Worm (Caenorhabditis elegans) whole organism, L4 larva: ENCODE data around the gene cap-2.

Experiments
- D1046.2 ChIP-seq: fragments of 200-800 bp; sonication (Bioruptor generic); IDR thresholded peaks from 2 replicates; pipeline ENCODE4 v1.3.6; 2022; ENCODE audit warnings: missing genetic modification characterization, missing compliant biosample characterization
- F10B5.3 ChIP-seq: sonication (generic microtip); optimal IDR thresholded peaks from 2 replicates; lab custom pipeline; 2016; ENCODE audit warnings: mild to moderate bottlenecking, missing genetic modification characterization, missing compliant biosample characterization
- F26F4.8 ChIP-seq: fragments of 200-800 bp; sonication (Bioruptor generic); conservative IDR thresholded peaks from 2 replicates; pipeline ENCODE4 v1.3.6; 2022; ENCODE audit warnings: missing genetic modification characterization, missing compliant biosample characterization
- F49E8.2 ChIP-seq: sonication (generic microtip); optimal IDR thresholded peaks from 2 replicates; lab custom pipeline; 2016; ENCODE audit warnings: missing compliant biosample characterization, mild to moderate bottlenecking, missing genetic modification characterization, borderline replicate concordance
- R02D3.7 ChIP-seq: fragments of 150-350 bp; sonication (generic microtip); optimal IDR thresholded peaks from 3 replicates; lab custom pipeline; 2014; ENCODE audit warnings: missing biosample characterization, missing genetic modification characterization
- T26A8.4 ChIP-seq: fragments of 200-800 bp; sonication (Bioruptor generic); IDR thresholded peaks from 2 replicates; pipeline ENCODE4 v1.3.6; 2022; ENCODE audit warnings: missing genetic modification characterization, missing compliant biosample characterization
- Y48G9A.11 ChIP-seq: fragments of 200-800 bp; sonication (Bioruptor generic); IDR thresholded peaks from 2 replicates; pipeline ENCODE4 v1.3.6; 2022; ENCODE audit warnings: missing genetic modification reagents, missing genetic modification characterization, missing compliant biosample characterization
- Y75B8A.6 ChIP-seq: fragments of 200-800 bp; sonication (Bioruptor generic); IDR thresholded peaks from 2 replicates; pipeline ENCODE4 v1.3.6; 2022; ENCODE audit warnings: missing genetic modification reagents, missing genetic modification characterization, missing compliant biosample characterization
- ZK337.2 ChIP-seq: fragments of 200-800 bp; sonication (Bioruptor generic); IDR thresholded peaks from 2 replicates; pipeline ENCODE4 v1.3.6; 2022; ENCODE audit warnings: missing genetic modification reagents, missing genetic modification characterization, missing compliant biosample characterization
- aly-2 ChIP-seq: sonication (generic microtip); optimal IDR thresholded peaks from 2 replicates; lab custom pipeline; 2018; ENCODE audit warnings: missing biosample characterization, missing genetic modification characterization
- ceh-28 ChIP-seq: fragments of 150-350 bp; optimal IDR thresholded peaks from 2 replicates; lab custom pipeline; 2014; ENCODE audit warnings: missing biosample characterization, missing genetic modification reagents, missing genetic modification characterization
- ceh-44 ChIP-seq: fragments of 200-800 bp; sonication (Bioruptor generic); IDR thresholded peaks from 2 replicates; pipeline ENCODE4 v1.3.6; 2022; ENCODE audit warnings: missing genetic modification reagents, missing genetic modification characterization, missing compliant biosample characterization
- ceh-62 ChIP-seq: sonication (generic microtip); optimal IDR thresholded peaks from 2 replicates; lab custom pipeline; 2017; ENCODE audit warnings: missing biosample characterization, missing genetic modification characterization
- cey-2 ChIP-seq: sonication (generic microtip); optimal IDR thresholded peaks from 3 replicates; lab custom pipeline; 2017; ENCODE audit warnings: missing genetic modification characterization, mild to moderate bottlenecking, missing compliant biosample characterization, antibody characterized with exemption, borderline replicate concordance; ENCODE audit not compliant: insufficient read depth
- daf-19 ChIP-seq: fragments of 200-800 bp; sonication (Bioruptor generic); conservative IDR thresholded peaks from 2 replicates; pipeline ENCODE4 v1.3.6; 2022; ENCODE audit warnings: missing genetic modification characterization, missing compliant biosample characterization
- dmd-6 ChIP-seq: fragments of 200-800 bp; sonication (Bioruptor generic); IDR thresholded peaks from 2 replicates; pipeline ENCODE4 v1.3.6; 2022; ENCODE audit warnings: missing genetic modification reagents, missing genetic modification characterization, missing compliant biosample characterization
- dmd-9 ChIP-seq: fragments of 200-800 bp; sonication (Bioruptor generic); IDR thresholded peaks from 2 replicates; pipeline ENCODE4 v1.3.6; 2022; ENCODE audit warnings: missing genetic modification reagents, missing genetic modification characterization, missing compliant biosample characterization
- duxl-1 ChIP-seq: sonication (generic microtip); optimal IDR thresholded peaks from 2 replicates; lab custom pipeline; 2016; ENCODE audit warnings: mild to moderate bottlenecking, missing genetic modification characterization, moderate library complexity, missing compliant biosample characterization; ENCODE audit not compliant: poor library complexity
- dve-1 ChIP-seq: sonication (generic microtip); optimal IDR thresholded peaks from 2 replicates; lab custom pipeline; 2017; ENCODE audit warnings: antibody characterized with exemption, mild to moderate bottlenecking, missing genetic modification characterization, missing compliant biosample characterization; ENCODE audit not compliant: insufficient read depth
- egl-27 ChIP-seq: sonication (generic microtip); optimal IDR thresholded peaks from 3 replicates; lab custom pipeline; 2017; ENCODE audit warnings: missing biosample characterization, missing genetic modification reagents, missing genetic modification characterization
- fkh-10 ChIP-seq: fragments of 150-350 bp; optimal IDR thresholded peaks from 2 replicates; lab custom pipeline; 2014; ENCODE audit warnings: missing biosample characterization, missing genetic modification reagents, missing genetic modification characterization
- hif-1 ChIP-seq, 2 experiments: sonication (generic microtip); optimal IDR thresholded peaks; 2 replicates each; lab custom pipeline; 2016 to 2017; ENCODE audit warnings: missing compliant biosample characterization in 2 of 2, missing genetic modification characterization in 2 of 2, missing genetic modification reagents in 2 of 2, missing genotype in 2 of 2, mild to moderate bottlenecking in 1 of 2
- hlh-30 ChIP-seq: sonication (generic microtip); optimal IDR thresholded peaks from 2 replicates; lab custom pipeline; 2017; ENCODE audit warnings: antibody characterized with exemption, mild to moderate bottlenecking, missing genetic modification characterization, missing compliant biosample characterization; ENCODE audit not compliant: insufficient read depth
- hmg-1.1 ChIP-seq: fragments of 200-800 bp; sonication (Bioruptor generic); IDR thresholded peaks from 2 replicates; pipeline ENCODE4 v1.3.6; 2022; ENCODE audit warnings: missing genetic modification reagents, missing genetic modification characterization, missing compliant biosample characterization
- lin-13 ChIP-seq: fragments of 150-350 bp; optimal IDR thresholded peaks from 2 replicates; lab custom pipeline; 2014; ENCODE audit warnings: missing biosample characterization, missing genetic modification reagents, missing genetic modification characterization
- lin-15B ChIP-seq: fragments of 150-350 bp; sonication (generic microtip); optimal IDR thresholded peaks from 3 replicates; lab custom pipeline; 2014; ENCODE audit warnings: missing biosample characterization, missing genetic modification characterization
- lin-29 ChIP-seq: fragments of 200-800 bp; sonication (Bioruptor generic); IDR thresholded peaks from 2 replicates; pipeline ENCODE4 v1.3.6; 2022; ENCODE audit warnings: missing genetic modification reagents, missing genetic modification characterization, missing compliant biosample characterization
- lin-38 ChIP-seq: fragments of 200-800 bp; sonication (Bioruptor generic); IDR thresholded peaks from 2 replicates; pipeline ENCODE4 v1.3.6; 2022; ENCODE audit warnings: missing genetic modification reagents, missing genetic modification characterization, missing compliant biosample characterization
- lin-39 ChIP-seq: fragments of 150-350 bp; optimal IDR thresholded peaks from 2 replicates; lab custom pipeline; 2014; ENCODE audit warnings: missing biosample characterization, missing genetic modification reagents, missing genetic modification characterization
- madf-9 ChIP-seq: fragments of 200-800 bp; sonication (Bioruptor generic); conservative IDR thresholded peaks from 2 replicates; pipeline ENCODE4 v1.3.6; 2022; ENCODE audit warnings: missing genetic modification reagents, missing genetic modification characterization, missing compliant biosample characterization
- mdl-1 ChIP-seq, 2 experiments: fragments of 150-350 bp in 1 of 2; sonication (generic microtip) in 1 of 2; optimal IDR thresholded peaks; 2 replicates each; lab custom pipeline; 2014 to 2017; ENCODE audit warnings: missing biosample characterization in 2 of 2, missing genetic modification characterization in 2 of 2
- mdt-29 ChIP-seq: fragments of 200-800 bp; sonication (Bioruptor generic); IDR thresholded peaks from 2 replicates; pipeline ENCODE4 v1.3.6; 2022; ENCODE audit warnings: missing genetic modification reagents, missing genetic modification characterization, missing compliant biosample characterization
- mxl-3 ChIP-seq: fragments of 200-800 bp; sonication (Bioruptor generic); optimal IDR thresholded peaks from 2 replicates; lab custom pipeline; 2018; ENCODE audit warnings: mild to moderate bottlenecking, missing genetic modification characterization, missing compliant biosample characterization
- nhr-111 ChIP-seq: fragments of 200-800 bp; sonication (Bioruptor generic); optimal IDR thresholded peaks from 2 replicates; lab custom pipeline; 2018; ENCODE audit warnings: mild to moderate bottlenecking, missing genetic modification characterization, missing compliant biosample characterization
- nhr-25 ChIP-seq: sonication (generic microtip); optimal IDR thresholded peaks from 2 replicates; lab custom pipeline; 2017; ENCODE audit warnings: missing genetic modification characterization, mild to moderate bottlenecking, missing compliant biosample characterization, antibody characterized with exemption, moderate library complexity, borderline replicate concordance; ENCODE audit not compliant: insufficient read depth
- nhr-6 ChIP-seq: fragments of 150-350 bp; optimal IDR thresholded peaks from 2 replicates; lab custom pipeline; 2014; ENCODE audit warnings: missing biosample characterization, missing genetic modification characterization
- nhr-76 ChIP-seq: fragments of 150-350 bp; optimal IDR thresholded peaks from 2 replicates; lab custom pipeline; 2014; ENCODE audit warnings: missing biosample characterization, missing genetic modification characterization
- nhr-77 ChIP-seq: fragments of 150-350 bp; optimal IDR thresholded peaks from 2 replicates; lab custom pipeline; 2014; ENCODE audit warnings: missing biosample characterization, missing genetic modification characterization
- pqm-1 ChIP-seq: sonication (generic microtip); optimal IDR thresholded peaks from 2 replicates; lab custom pipeline; 2017; ENCODE audit warnings: missing biosample characterization, missing genetic modification characterization
- snpc-1.2 ChIP-seq: fragments of 200-800 bp; sonication (Bioruptor generic); IDR thresholded peaks from 2 replicates; pipeline ENCODE4 v1.3.6; 2022; ENCODE audit warnings: missing genetic modification reagents, missing genetic modification characterization, missing compliant biosample characterization
- snpc-4 ChIP-seq: fragments of 150-350 bp; optimal IDR thresholded peaks from 2 replicates; lab custom pipeline; 2014; ENCODE audit warnings: missing biosample characterization, missing genetic modification characterization
- tag-97 ChIP-seq: fragments of 200-800 bp; sonication (Bioruptor generic); IDR thresholded peaks from 2 replicates; pipeline ENCODE4 v1.3.6; 2022; ENCODE audit warnings: missing genetic modification characterization, missing compliant biosample characterization
- unc-130 ChIP-seq: sonication (generic microtip); optimal IDR thresholded peaks from 2 replicates; lab custom pipeline; 2016; ENCODE audit warnings: missing genetic modification reagents, missing genetic modification characterization, missing compliant biosample characterization
- unc-39 ChIP-seq: sonication (generic microtip); optimal IDR thresholded peaks from 2 replicates; lab custom pipeline; 2017; ENCODE audit warnings: missing biosample characterization, missing genetic modification characterization
- unc-62 ChIP-seq, 3 experiments: fragments of 150-350 bp in 1 of 3; sonication (generic microtip); optimal IDR thresholded peaks in 2 of 3; peaks in 1 of 3; 1 replicate in 1 of 3; 2 replicates in 2 of 3; lab custom pipeline; 2014 to 2017; ENCODE audit warnings: missing biosample characterization in 3 of 3, missing genetic modification characterization in 3 of 3, missing genetic modification reagents in 3 of 3, missing genotype in 1 of 3
- vab-7 ChIP-seq: fragments of 200-800 bp; sonication (Bioruptor generic); IDR thresholded peaks from 2 replicates; pipeline ENCODE4 v1.3.6; 2022; ENCODE audit warnings: missing genetic modification reagents, missing genetic modification characterization, missing compliant biosample characterization
- zfp-3 ChIP-seq: fragments of 200-800 bp; sonication (Bioruptor generic); conservative IDR thresholded peaks from 2 replicates; pipeline ENCODE4 v1.3.6; 2022; ENCODE audit warnings: missing genetic modification reagents, missing genetic modification characterization, missing compliant biosample characterization

Gene cap-2

DNA sequence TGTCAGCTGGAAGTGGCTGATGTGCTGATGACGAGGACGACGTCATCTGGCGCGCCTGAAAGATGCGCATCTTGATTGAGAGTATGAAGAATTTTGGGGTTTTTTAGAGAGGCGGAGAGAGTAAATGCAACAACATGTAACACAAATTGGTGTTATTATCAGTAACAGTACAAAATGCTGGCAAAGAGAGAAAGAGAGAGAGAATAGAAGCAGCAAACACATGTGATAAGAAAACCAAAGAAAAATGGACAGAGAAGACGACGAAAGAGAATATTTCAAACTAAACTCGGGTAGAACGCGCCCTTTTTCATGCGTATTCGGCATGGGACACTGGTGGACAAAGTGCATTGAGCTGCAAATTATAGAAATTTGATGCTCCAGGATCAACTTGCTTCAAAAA is 8.2 kb upstream of the cap-2 start, which contains the start of gene M106.3 (continued):
- no peak for TF ChIP-seq snpc-4 (tag; lab: Kevin White, UChicago)
- no peak for TF ChIP-seq F10B5.3
- TF ChIP-seq ceh-28 (tag; lab: Kevin White, UChicago): no peak
- TF ChIP-seq dmd-6: peak; percentile 74
- TF ChIP-seq ceh-44 (GFP tag; lab: Robert Waterston, UW): no peak
- no peak for TF ChIP-seq lin-15B (tag; lab: Kevin White, UChicago)
- TF ChIP-seq lin-38 (GFP tag; lab: Robert Waterston, UW): no peak
- TF ChIP-seq Y75B8A.6: no peak
- TF ChIP-seq hif-1 (tag; optimal IDR thresholded peaks at IDR 0.05; lab: Kevin White, UChicago): no peak
- no peak for TF ChIP-seq lin-39
- no peak for TF ChIP-seq lin-29
- TF ChIP-seq pqm-1 (tag; lab: Kevin White, UChicago): peak; percentile 87
- no peak for TF ChIP-seq duxl-1 (tag; lab: Kevin White, UChicago)
- peak; percentile 7 for TF ChIP-seq dve-1 (tag; lab: Kevin White, UChicago)
- peak in 1 of 2 experiments; percentile 39 for TF ChIP-seq mdl-1 (tag; optimal IDR thresholded peaks at IDR 0.05; lab: Kevin White, UChicago)
- peak; percentile 33 for TF ChIP-seq hlh-30 (tag; lab: Kevin White, UChicago)
- no peak for TF ChIP-seq D1046.2
- TF ChIP-seq Y48G9A.11 (GFP tag; lab: Robert Waterston, UW): no peak
- TF ChIP-seq aly-2 (tag; lab: Kevin White, UChicago): no peak
- TF ChIP-seq F49E8.2 (tag; lab: Kevin White, UChicago): no peak
- no peak for TF ChIP-seq lin-13 (GFP tag; lab: Kevin White, UChicago)
- TF ChIP-seq vab-7: no peak
- no peak for TF ChIP-seq nhr-76 (tag; lab: Kevin White, UChicago)
- no peak for TF ChIP-seq F26F4.8 (GFP tag; lab: Robert Waterston, UW)
- TF ChIP-seq unc-130: no peak
- TF ChIP-seq ceh-62: no peak
- TF ChIP-seq madf-9 (GFP tag; lab: Robert Waterston, UW): no peak

DNA sequence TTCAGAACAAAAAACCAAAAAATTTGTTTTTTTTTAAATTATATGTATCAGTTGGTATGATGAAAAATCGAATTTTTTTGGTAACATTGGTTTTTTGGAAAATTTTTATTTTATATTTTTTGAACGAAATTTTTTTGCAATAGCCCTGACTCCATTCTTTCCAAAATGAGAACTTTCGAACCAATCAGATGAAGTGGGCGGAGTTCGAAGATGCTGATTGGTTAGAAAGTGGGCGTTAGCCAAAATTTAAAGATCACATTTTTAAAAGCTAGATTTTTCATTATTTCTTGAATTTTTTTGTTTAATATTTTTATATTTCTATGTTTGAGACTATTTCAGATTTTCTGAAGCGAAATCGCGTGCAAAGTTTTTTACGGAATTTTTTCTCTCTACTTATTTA is 7.7 kb upstream of the cap-2 start:
- peak in 1 of 2 experiments; percentile 57 for TF ChIP-seq unc-62 (GFP tag; optimal IDR thresholded peaks at IDR 0.05 in 1 of 2; lab: Kevin White, UChicago)
- TF ChIP-seq unc-62 (tag; optimal IDR thresholded peaks at IDR 0.05; lab: Kevin White, UChicago): no peak
- no peak for TF ChIP-seq egl-27 (tag; lab: Kevin White, UChicago)
- TF ChIP-seq, all 104 proteins: peak for 1

ce11 chrII:10861723-10862486 is 7.1 kb upstream of the cap-2 start:
- TF ChIP-seq R02D3.7 (tag; lab: Kevin White, UChicago): no peak
- no peak for TF ChIP-seq nhr-77 (tag; lab: Kevin White, UChicago)
- no peak for TF ChIP-seq F49E8.2 (tag; lab: Kevin White, UChicago)
- no peak for TF ChIP-seq mdt-29 (GFP tag; lab: Robert Waterston, UW)
- no peak for TF ChIP-seq nhr-76 (tag; lab: Kevin White, UChicago)
- no peak for TF ChIP-seq ZK337.2
- TF ChIP-seq daf-19 (GFP tag; lab: Robert Waterston, UW): no peak
- TF ChIP-seq fkh-10: peak; percentile 32
- TF ChIP-seq cey-2 (tag; lab: Kevin White, UChicago): no peak
- TF ChIP-seq mxl-3 (GFP tag; lab: Kevin White, UChicago): peak; percentile 17
- no peak for TF ChIP-seq dmd-9 (GFP tag; lab: Robert Waterston, UW)
- no peak for TF ChIP-seq hmg-1.1 (GFP tag; lab: Robert Waterston, UW)
- no peak for TF ChIP-seq T26A8.4 (GFP tag; lab: Robert Waterston, UW)
- TF ChIP-seq snpc-1.2 (GFP tag; lab: Robert Waterston, UW): no peak
- TF ChIP-seq egl-27 (tag; lab: Kevin White, UChicago): no peak
- no peak for TF ChIP-seq nhr-6 (tag; lab: Kevin White, UChicago)
- TF ChIP-seq unc-39 (tag; lab: Kevin White, UChicago): no peak
- TF ChIP-seq tag-97 (GFP tag; lab: Robert Waterston, UW): no peak
- TF ChIP-seq nhr-25: no peak
- no peak for TF ChIP-seq zfp-3 (GFP tag; lab: Robert Waterston, UW)
- no peak for TF ChIP-seq nhr-111 (GFP tag; lab: Kevin White, UChicago)
